Worm (Caenorhabditis elegans): Measurements from ENCODE around the gene Y44A6C.2.

DNA sequence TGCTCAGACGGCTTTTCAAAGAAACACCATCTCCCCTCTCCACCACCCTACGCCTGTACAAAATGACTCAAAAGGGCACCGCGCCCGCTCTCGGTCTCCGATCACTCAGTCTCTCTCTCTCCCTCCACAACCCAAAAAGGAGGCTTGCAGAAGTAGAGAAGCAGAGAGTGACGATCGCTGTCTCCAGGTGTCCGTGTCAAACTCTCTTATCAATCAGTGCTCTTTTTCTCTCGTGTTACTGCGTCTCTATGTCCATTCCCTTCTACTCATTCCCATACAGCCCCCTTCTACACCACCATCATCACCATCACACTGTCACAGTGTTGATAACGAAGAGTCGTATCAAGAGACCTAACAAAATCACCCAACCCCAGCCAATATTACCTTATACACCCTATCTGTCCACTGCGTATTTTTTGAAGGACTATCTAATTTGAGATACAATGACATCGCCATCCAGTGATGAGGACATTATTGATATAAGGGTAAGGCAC lies 30.6 kb downstream of the Y44A6C.2 start, which contains the start of gene pha-4:
- TF ChIP-seq med-1 (GFP tag; optimal IDR thresholded peaks at IDR 0.05; ENCODE audit: insufficient read depth) (no peak), ref-1 (GFP tag; conservative IDR thresholded peaks at IDR 0.05) (no peak), ztf-29 (GFP tag; IDR thresholded peaks at IDR 0.05) (0 out of 2 replicates have a peak, but pooled peaks have one; percentile 39), cog-1 (tag; optimal IDR thresholded peaks at IDR 0.05) (no peak)
